Worm (Caenorhabditis elegans): Measurements from ENCODE around the gene R08C7.8.

- no peak for TF ChIP-seq ceh-14 (tag; optimal IDR thresholded peaks at IDR 0.05)
- TF ChIP-seq pax-1 (tag; optimal IDR thresholded peaks at IDR 0.05) = no peak
- TF ChIP-seq pha-4 (tag; optimal IDR thresholded peaks at IDR 0.05) = no peak
- TF ChIP-seq unc-86 (tag; optimal IDR thresholded peaks at IDR 0.05) = no peak
- no peak for TF ChIP-seq hlh-8 (tag; optimal IDR thresholded peaks at IDR 0.05)
- no peak for TF ChIP-seq pqm-1 (tag; optimal IDR thresholded peaks at IDR 0.05)
These were observed 21.2 kb downstream of the R08C7.8 start for ce11 chrIV:4413114-4413513.

All from whole organism, late embryonic.